Fruit fly (Drosophila melanogaster): ENCODE measurements around the gene CG16986.

Gene CG16986

dm6 chr3L:2586804-2587561 lies 13.1 kb upstream of the CG16986 start, which contains the start of gene RpL8 (continued):
- TF ChIP-seq dati (GFP tag; IDR thresholded peaks at IDR 0.05) (peak; percentile 70; the same call in 1 of the 2 replicates), Oaz (GFP tag; IDR thresholded peaks at IDR 0.05) (peak; percentile 71), CG10147 (GFP tag; optimal IDR thresholded peaks at IDR 0.05) (peak; percentile 43), CG14441 (GFP tag; IDR thresholded peaks at IDR 0.05) (peak; percentile 78), B-H1 (GFP tag; IDR thresholded peaks at IDR 0.05) (peak; percentile 72), CG13123 (GFP tag; optimal IDR thresholded peaks at IDR 0.05) (peak; percentile 33), CG16813 (GFP tag; IDR thresholded peaks at IDR 0.05; ENCODE audit: partially characterized antibody) (peak; percentile 78), dmrt11E (tag; optimal IDR thresholded peaks at IDR 0.05) (peak; percentile 64), CG10959 (GFP tag; IDR thresholded peaks at IDR 0.05) (peak; percentile 63), CG11696 (GFP tag; IDR thresholded peaks at IDR 0.05) (peak; percentile 77), pnt (GFP tag; optimal IDR thresholded peaks at IDR 0.05) (peak; percentile 27), CG11085 (GFP tag; IDR thresholded peaks at IDR 0.05) (peak; percentile 84), en (GFP tag; optimal IDR thresholded peaks at IDR 0.05) (peak; percentile 54), usp (GFP tag; optimal IDR thresholded peaks at IDR 0.05) (no peak), Hand (GFP tag; optimal IDR thresholded peaks at IDR 0.05) (peak; percentile 70), CG2120 (GFP tag; optimal IDR thresholded peaks at IDR 0.05) (peak; percentile 60), hbn (GFP tag; IDR thresholded peaks at IDR 0.05; ENCODE audit: partially characterized antibody) (peak; percentile 62), CG13775 (GFP tag; optimal IDR thresholded peaks at IDR 0.05) (peak; percentile 90), CG2129 (GFP tag; IDR thresholded peaks at IDR 0.05; ENCODE audit: partially characterized antibody) (peak; percentile 34; the same call in 1 of the 2 replicates), nerfin-2 (GFP tag; IDR thresholded peaks at IDR 0.05; ENCODE audit: partially characterized antibody) (no peak), CG5180 (GFP tag; optimal IDR thresholded peaks at IDR 0.05) (peak; percentile 75), CG4404 (GFP tag; IDR thresholded peaks at IDR 0.05) (peak; percentile 34), CG43689 (GFP tag; IDR thresholded peaks at IDR 0.05) (peak; percentile 70), Taf1 (GFP tag; IDR thresholded peaks at IDR 0.05) (peak; percentile 41), ems (GFP tag; optimal IDR thresholded peaks at IDR 0.05) (peak; percentile 62), CG10431 (GFP tag; optimal IDR thresholded peaks at IDR 0.05) (peak; percentile 85), Aef1 (GFP tag; IDR thresholded peaks at IDR 0.05) (peak; percentile 82), croc (GFP tag; conservative IDR thresholded peaks at IDR 0.05) (peak; percentile 45; the same call in 2 of the 3 replicates), HLH54F (GFP tag; optimal IDR thresholded peaks at IDR 0.05) (peak; percentile 61), CG12659 (GFP tag; optimal IDR thresholded peaks at IDR 0.05) (peak; percentile 96), maf-S (GFP tag; optimal IDR thresholded peaks at IDR 0.05) (peak; percentile 67), gem (tag; optimal IDR thresholded peaks at IDR 0.05) (peak; percentile 65), ro (GFP tag; IDR thresholded peaks at IDR 0.05) (peak; percentile 28; the same call in 1 of the 2 replicates), fd96Cb (tag; optimal IDR thresholded peaks at IDR 0.05) (peak; percentile 43), CG17912 (GFP tag; optimal IDR thresholded peaks at IDR 0.05) (peak; percentile 95), sens-2 (GFP tag; IDR thresholded peaks at IDR 0.05) (peak; percentile 89), Doc2 (GFP tag; IDR thresholded peaks at IDR 0.05) (no peak), Mrtf (GFP tag; IDR thresholded peaks at IDR 0.05) (peak; percentile 74), Ptx1 (GFP tag; IDR thresholded peaks at IDR 0.05) (peak; percentile 64; the same call in 1 of the 2 replicates), CG13296 (GFP tag; optimal IDR thresholded peaks at IDR 0.05) (peak; percentile 90), Awh (GFP tag; IDR thresholded peaks at IDR 0.05) (peak; percentile 78), CG1832 (GFP tag; optimal IDR thresholded peaks at IDR 0.05) (no peak), NC2α (GFP tag; optimal IDR thresholded peaks at IDR 0.05) (peak; percentile 68), oc (tag; optimal IDR thresholded peaks at IDR 0.05) (peak; percentile 67), CG1233 (GFP tag; optimal IDR thresholded peaks at IDR 0.05) (peak; percentile 85), caup (GFP tag; optimal IDR thresholded peaks at IDR 0.05; ENCODE audit: severe bottlenecking) (peak; percentile 95), Dfd (GFP tag; optimal IDR thresholded peaks at IDR 0.05) (no peak), CG1647 (GFP tag; optimal IDR thresholded peaks at IDR 0.05) (peak; percentile 31), stwl (tag; optimal IDR thresholded peaks at IDR 0.05) (peak; percentile 30)

All from whole organism, embryonic.